Worm (Caenorhabditis elegans): Measurements from ENCODE around the gene Y75B8A.25.

The Y75B8A.25 gene

DNA sequence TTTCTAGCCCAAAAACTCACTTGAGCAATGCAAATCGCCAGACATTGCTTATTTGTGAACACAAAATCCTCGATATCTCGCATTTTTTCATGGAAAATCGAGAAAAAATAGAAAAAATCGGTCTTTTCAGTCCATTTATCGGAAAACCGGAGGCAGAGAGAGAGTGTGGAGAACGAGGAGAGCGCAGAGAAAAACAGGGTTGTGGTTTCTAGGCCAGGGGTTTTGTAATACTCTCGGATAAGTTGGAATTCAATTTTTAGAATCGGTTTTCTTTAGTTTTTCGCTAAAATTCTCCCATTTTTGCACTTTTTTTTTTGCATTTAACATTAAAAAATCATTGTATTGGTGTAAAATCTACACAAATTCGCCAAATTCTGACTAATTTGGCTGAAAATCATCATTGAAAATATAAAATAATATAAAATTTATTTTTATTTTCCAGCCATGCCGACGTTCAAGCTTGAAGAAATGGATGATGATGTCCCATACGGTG is at the start of gene Y75B8A.25, which contains the start of gene Y75B8A.24 (continued):
- TF ChIP-seq rec-8 (tag; optimal IDR thresholded peaks at IDR 0.05): no peak
- TF ChIP-seq mcd-1 (GFP tag; IDR thresholded peaks at IDR 0.05): peak; percentile 81
- TF ChIP-seq lsl-1 (GFP tag; optimal IDR thresholded peaks at IDR 0.05): peak; percentile 39
- peak; percentile 22; the same call in 1 of the 2 replicates for TF ChIP-seq attf-3 (GFP tag; conservative IDR thresholded peaks at IDR 0.05)
- no peak for TF ChIP-seq T07F8.4 (tag; optimal IDR thresholded peaks at IDR 0.05)
- TF ChIP-seq B0336.3 (GFP tag; IDR thresholded peaks at IDR 0.05): no peak
- TF ChIP-seq ccch-3 (GFP tag; optimal IDR thresholded peaks at IDR 0.05): no peak
- 0 out of 2 replicates have a peak, but pooled peaks have one; percentile 28 for TF ChIP-seq hmg-20 (GFP tag; IDR thresholded peaks at IDR 0.05)
- TF ChIP-seq lin-54 (GFP tag; optimal IDR thresholded peaks at IDR 0.05): peak; percentile 69
- no peak for TF ChIP-seq Y95B8A.8 (GFP tag; IDR thresholded peaks at IDR 0.05)
- TF ChIP-seq nfyb-1 (GFP tag; IDR thresholded peaks at IDR 0.05): peak; percentile 74
- TF ChIP-seq pbrm-1 (GFP tag; IDR thresholded peaks at IDR 0.05): peak; percentile 71; the same call in 1 of the 2 replicates
- TF ChIP-seq dox-1 (GFP tag; IDR thresholded peaks at IDR 0.05): peak; percentile 70
- TF ChIP-seq lir-1 (GFP tag; conservative IDR thresholded peaks at IDR 0.05): 0 out of 2 replicates have a peak, but pooled peaks have one; percentile 12
- peak; percentile 26 for TF ChIP-seq snpc-3.4 (tag; optimal IDR thresholded peaks at IDR 0.05)
- TF ChIP-seq F49E8.2 (tag; optimal IDR thresholded peaks at IDR 0.05; ENCODE audit: insufficient read depth): peak; percentile 23
- TF ChIP-seq tbp1 (GFP tag; optimal IDR thresholded peaks at IDR 0.05): peak; percentile 39
- peak in 1 of 3 experiments; percentile 79 for TF ChIP-seq lin-35 (GFP tag; optimal IDR thresholded peaks at IDR 0.05)
- no peak for TF ChIP-seq gei-17 (GFP tag; optimal IDR thresholded peaks at IDR 0.05)
- TF ChIP-seq attf-6 (GFP tag; IDR thresholded peaks at IDR 0.05): no peak
- peak in 1 of 2 experiments; percentile 31 for TF ChIP-seq let-607 (tag; optimal IDR thresholded peaks at IDR 0.05)

DNA sequence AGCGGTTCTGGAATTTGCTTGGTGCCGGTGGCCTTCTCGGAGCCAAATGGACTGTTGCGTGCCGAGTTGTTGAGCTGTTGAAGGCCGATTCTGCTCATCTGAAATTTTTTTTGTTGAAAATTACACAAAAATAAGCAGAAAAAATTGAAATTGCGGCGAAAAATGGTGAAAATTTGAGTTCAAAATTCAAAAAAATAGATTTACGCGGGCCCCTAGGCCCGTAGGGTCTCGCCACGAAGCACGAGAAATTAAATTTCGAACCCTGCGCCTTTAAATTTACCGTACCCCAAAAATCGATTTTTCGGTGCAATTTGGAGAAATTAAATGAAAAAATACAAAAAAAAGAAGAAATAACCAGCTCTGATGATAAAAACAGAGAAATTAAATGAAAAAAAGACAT is 48.6 kb upstream of the Y75B8A.25 start, which contains the start of gene gmn-1:
Gene gmn-1 (minus strand): TSS at position 98 of the 400 bp plus-strand sequence.
- peak; percentile 72 for TF ChIP-seq dpl-1 (GFP tag; optimal IDR thresholded peaks at IDR 0.05)
- TF ChIP-seq madf-6 (GFP tag; IDR thresholded peaks at IDR 0.05): peak; percentile 94
- peak; percentile 53 for TF ChIP-seq snpc-3.4 (tag; optimal IDR thresholded peaks at IDR 0.05)
- peak; percentile 93 for TF ChIP-seq F33H1.4 (GFP tag; IDR thresholded peaks at IDR 0.05)
- TF ChIP-seq lag-1 (GFP tag; IDR thresholded peaks at IDR 0.05): no peak
- peak; percentile 85 for TF ChIP-seq lin-54 (GFP tag; optimal IDR thresholded peaks at IDR 0.05)
- TF ChIP-seq madf-8 (GFP tag; conservative IDR thresholded peaks at IDR 0.05): peak; percentile 85
- TF ChIP-seq attf-3 (GFP tag; conservative IDR thresholded peaks at IDR 0.05): no peak
- no peak for TF ChIP-seq zfh-2 (GFP tag; conservative IDR thresholded peaks at IDR 0.05)
- TF ChIP-seq hmg-1.2 (GFP tag; IDR thresholded peaks at IDR 0.05): peak; percentile 39
- no peak for TF ChIP-seq him-1 (tag; optimal IDR thresholded peaks at IDR 0.05)
- 0 out of 2 replicates have a peak, but pooled peaks have one; percentile 31 for TF ChIP-seq hsf-1 (GFP tag; IDR thresholded peaks at IDR 0.05)
- peak; percentile 42 for TF ChIP-seq tbp1 (GFP tag; optimal IDR thresholded peaks at IDR 0.05)
- TF ChIP-seq Y53F4B.3 (GFP tag; IDR thresholded peaks at IDR 0.05): no peak
- TF ChIP-seq chd-7 (tag; optimal IDR thresholded peaks at IDR 0.05): peak; percentile 3
- TF ChIP-seq athp-1 (tag; optimal IDR thresholded peaks at IDR 0.05): peak; percentile 53
- TF ChIP-seq atf-7 (tag; optimal IDR thresholded peaks at IDR 0.05): no peak
- TF ChIP-seq ceh-91 (GFP tag; IDR thresholded peaks at IDR 0.05): peak; percentile 87
- TF ChIP-seq ztf-18 (tag; optimal IDR thresholded peaks at IDR 0.05): no peak
- no peak for TF ChIP-seq nfyb-1 (GFP tag; IDR thresholded peaks at IDR 0.05)
- TF ChIP-seq Y95B8A.8 (GFP tag; IDR thresholded peaks at IDR 0.05): peak; percentile 57; the same call in 1 of the 2 replicates
- TF ChIP-seq Y67H2A.10 (GFP tag; conservative IDR thresholded peaks at IDR 0.05): no peak
- TF ChIP-seq dox-1 (GFP tag; IDR thresholded peaks at IDR 0.05): peak; percentile 73
- TF ChIP-seq D2030.7 (GFP tag; IDR thresholded peaks at IDR 0.05): peak; percentile 88
- no peak for TF ChIP-seq sptf-2 (GFP tag; optimal IDR thresholded peaks at IDR 0.05)
- peak in 1 of 3 experiments; percentile 26 for TF ChIP-seq lin-35 (GFP tag; optimal IDR thresholded peaks at IDR 0.05)
- TF ChIP-seq tlf-1 (GFP tag; optimal IDR thresholded peaks at IDR 0.05): peak; percentile 31
- 0 out of 2 replicates have a peak, but pooled peaks have one; percentile 23 for TF ChIP-seq Y79H2A.3 (GFP tag; conservative IDR thresholded peaks at IDR 0.05)
- peak; percentile 63 for TF ChIP-seq snpc-1.1 (tag; optimal IDR thresholded peaks at IDR 0.05; ENCODE audit: insufficient read depth)
- no peak for TF ChIP-seq F39B2.1 (GFP tag; IDR thresholded peaks at IDR 0.05)
- peak; percentile 44; the same call in 1 of the 2 replicates for TF ChIP-seq ekl-4 (GFP tag; IDR thresholded peaks at IDR 0.05)
- no peak for TF ChIP-seq ceh-58 (GFP tag; IDR thresholded peaks at IDR 0.05)

All from whole organism, young adult.